Worm (Caenorhabditis elegans) whole organism, early embryonic: Measurements from ENCODE around the gene srh-247.

Source experiments
- B0310.2 ChIP-seq: sonication (generic microtip); optimal IDR thresholded peaks from 2 replicates; lab custom pipeline; 2016; ENCODE audit warnings: mild to moderate bottlenecking, missing genetic modification characterization, missing compliant biosample characterization
- F13C5.2 ChIP-seq: sonication (generic microtip); optimal IDR thresholded peaks from 2 replicates; lab custom pipeline; 2017; ENCODE audit warnings: mild to moderate bottlenecking, missing genetic modification characterization, inconsistent platforms, missing compliant biosample characterization
- aly-1 ChIP-seq: sonication (generic microtip); optimal IDR thresholded peaks from 2 replicates; lab custom pipeline; 2016; ENCODE audit warnings: missing genetic modification characterization, missing compliant biosample characterization
- ama-1 ChIP-seq: fragments of 150-350 bp; optimal IDR thresholded peaks from 2 replicates; lab custom pipeline; 2014
- ceh-13 ChIP-seq: fragments of 200-800 bp; sonication (Bioruptor generic); optimal IDR thresholded peaks from 2 replicates; lab custom pipeline; 2018; ENCODE audit warnings: mild to moderate bottlenecking, missing genetic modification characterization, missing compliant biosample characterization
- ceh-36 ChIP-seq: sonication (generic microtip); optimal IDR thresholded peaks from 2 replicates; lab custom pipeline; 2016; ENCODE audit warnings: missing genetic modification characterization, inconsistent platforms, missing compliant biosample characterization
- ets-7 ChIP-seq: sonication (generic microtip); optimal IDR thresholded peaks from 2 replicates; lab custom pipeline; 2016; ENCODE audit warnings: missing genotype, missing genetic modification characterization, missing compliant biosample characterization
- flt-1 ChIP-seq: fragments of 200-800 bp; sonication (Bioruptor generic); IDR thresholded peaks from 2 replicates; pipeline ENCODE4 v1.3.6; 2022; ENCODE audit warnings: missing genetic modification characterization, missing compliant biosample characterization
- hmbx-1 ChIP-seq: sonication (generic microtip); optimal IDR thresholded peaks from 2 replicates; lab custom pipeline; 2016; ENCODE audit warnings: mild to moderate bottlenecking, missing genetic modification characterization, missing compliant biosample characterization
- hmg-4 ChIP-seq: fragments of 200-800 bp; sonication (Bioruptor generic); optimal IDR thresholded peaks from 2 replicates; lab custom pipeline; 2018; ENCODE audit warnings: mild to moderate bottlenecking, missing genetic modification characterization, missing compliant biosample characterization
- hnd-1 ChIP-seq: sonication (generic microtip); optimal IDR thresholded peaks from 2 replicates; lab custom pipeline; 2016; ENCODE audit warnings: missing genetic modification characterization, missing compliant biosample characterization
- pes-1 ChIP-seq: fragments of 200-800 bp; sonication (Bioruptor generic); IDR thresholded peaks from 2 replicates; pipeline ENCODE4 v1.3.6; 2022; ENCODE audit warnings: missing genetic modification reagents, missing genetic modification characterization, missing compliant biosample characterization
- scrt-1 ChIP-seq: fragments of 200-800 bp; sonication (Bioruptor generic); IDR thresholded peaks from 2 replicates; pipeline ENCODE4 v1.3.6; 2022; ENCODE audit warnings: missing genetic modification characterization, missing compliant biosample characterization
- sea-1 ChIP-seq: fragments of 200-800 bp; sonication (Bioruptor generic); conservative IDR thresholded peaks from 2 replicates; pipeline ENCODE4 v1.3.6; 2022; ENCODE audit warnings: missing genetic modification characterization, missing compliant biosample characterization
- tbx-11 ChIP-seq: fragments of 200-800 bp; sonication (Bioruptor generic); IDR thresholded peaks from 2 replicates; pipeline ENCODE4 v1.3.6; 2022; ENCODE audit warnings: missing genetic modification characterization, missing compliant biosample characterization
- tbx-37 ChIP-seq: fragments of 200-800 bp; sonication (Bioruptor generic); conservative IDR thresholded peaks from 2 replicates; pipeline ENCODE4 v1.3.6; 2022; ENCODE audit warnings: missing genetic modification reagents, missing genetic modification characterization, missing compliant biosample characterization
- tra-4 ChIP-seq: sonication (generic microtip); optimal IDR thresholded peaks from 2 replicates; lab custom pipeline; 2017; ENCODE audit warnings: missing genetic modification characterization, missing compliant biosample characterization

Gene srh-247

ce11 chrV:2938497-2938896, 4.5 kb upstream of the srh-247 start, which contains the start of gene srw-141:
srw-141 (minus strand) TSS chrV:2938597.
- no peak for TF ChIP-seq tbx-37 (GFP tag; lab: Robert Waterston, UW)
- no peak for TF ChIP-seq tra-4 (tag; lab: Kevin White, UChicago)
- TF ChIP-seq hmbx-1 (tag; lab: Kevin White, UChicago): no peak
- no peak for TF ChIP-seq ets-7 (tag; lab: Kevin White, UChicago)
- TF ChIP-seq ceh-13: no peak
- TF ChIP-seq hnd-1 (tag; lab: Kevin White, UChicago): no peak
- no peak for TF ChIP-seq tbx-11 (GFP tag; lab: Robert Waterston, UW)
- no peak for TF ChIP-seq flt-1 (GFP tag; lab: Robert Waterston, UW)
- TF ChIP-seq ceh-36 (tag; lab: Kevin White, UChicago): no peak
- no peak for TF ChIP-seq ama-1 (lab: Kevin White, UChicago)
- TF ChIP-seq B0310.2 (tag; lab: Kevin White, UChicago): no peak
- TF ChIP-seq sea-1 (GFP tag; lab: Robert Waterston, UW): no peak
- no peak for TF ChIP-seq scrt-1
- no peak for TF ChIP-seq hmg-4 (GFP tag; lab: Kevin White, UChicago)
- TF ChIP-seq pes-1: no peak
- no peak for TF ChIP-seq aly-1 (tag; lab: Kevin White, UChicago)
- no peak for TF ChIP-seq F13C5.2 (tag; lab: Kevin White, UChicago)

DNA sequence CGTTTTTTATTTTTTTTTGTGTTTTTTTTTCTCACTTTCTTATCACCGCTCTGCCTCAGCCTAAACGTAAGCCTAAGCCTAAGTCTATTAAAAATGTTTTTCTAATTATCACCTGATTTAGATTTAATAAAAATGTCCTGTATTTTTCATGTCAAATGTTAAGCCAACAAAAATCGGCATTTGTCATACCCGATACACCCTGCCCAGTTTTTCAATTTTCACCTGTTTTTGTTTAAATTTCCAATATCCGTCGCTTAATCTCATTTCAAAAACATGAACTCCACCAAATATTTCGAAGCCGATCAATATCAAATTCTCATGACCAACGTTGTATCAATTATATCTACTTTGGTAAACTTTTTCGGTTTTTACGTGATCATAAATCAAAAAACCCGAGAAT, 2.7 kb downstream of the srh-247 start, which contains the start of gene C31B8.1:
C31B8.1 (plus strand) TSS at position 301 of the 400 bp plus-strand sequence.
- TF ChIP-seq hmbx-1 (tag; lab: Kevin White, UChicago) (no peak), pes-1 (no peak), F13C5.2 (tag; lab: Kevin White, UChicago) (no peak), tbx-11 (GFP tag; lab: Robert Waterston, UW) (no peak), ceh-13 (no peak), tra-4 (tag; lab: Kevin White, UChicago) (no peak), hmg-4 (GFP tag; lab: Kevin White, UChicago) (no peak), hnd-1 (tag; lab: Kevin White, UChicago) (no peak), aly-1 (tag; lab: Kevin White, UChicago) (no peak), sea-1 (GFP tag; lab: Robert Waterston, UW) (no peak), flt-1 (GFP tag; lab: Robert Waterston, UW) (no peak)

ce11 chrV:2929753-2930152, 4.2 kb downstream of the srh-247 start, which contains the start of gene C31B8.16:
C31B8.16 (plus strand) TSS chrV:2930053.
- TF ChIP-seq tbx-11 (GFP tag; lab: Robert Waterston, UW): no peak
- TF ChIP-seq B0310.2 (tag; lab: Kevin White, UChicago): no peak
- no peak for TF ChIP-seq hnd-1 (tag; lab: Kevin White, UChicago)
- no peak for TF ChIP-seq flt-1 (GFP tag; lab: Robert Waterston, UW)

DNA sequence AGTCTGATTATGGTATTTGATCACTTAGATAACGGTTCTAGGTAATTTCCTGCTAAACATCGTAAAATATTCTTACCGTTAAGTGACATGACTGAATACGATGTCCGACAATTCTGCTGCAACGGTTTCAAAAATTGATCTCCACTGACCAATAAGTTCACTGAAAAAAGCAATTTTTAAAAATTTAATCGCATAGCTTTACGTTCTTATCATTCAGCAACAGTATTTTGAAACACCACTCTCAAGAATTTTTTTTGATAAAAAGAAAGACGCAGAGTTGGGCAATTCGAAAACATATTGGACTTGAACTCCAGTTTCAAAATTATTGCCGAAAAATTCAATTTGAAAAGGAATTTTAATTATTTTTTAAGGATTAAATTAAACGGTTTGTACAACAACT, 6.4 kb downstream of the srh-247 start, which contains the start of gene C31B8.12:
C31B8.12 (minus strand) TSS at position 101 of the 400 bp plus-strand sequence.
- TF ChIP-seq hmg-4 (GFP tag; lab: Kevin White, UChicago): no peak
- no peak for TF ChIP-seq ets-7 (tag; lab: Kevin White, UChicago)
- TF ChIP-seq ceh-36 (tag; lab: Kevin White, UChicago): no peak
- no peak for TF ChIP-seq B0310.2 (tag; lab: Kevin White, UChicago)
- no peak for TF ChIP-seq tbx-37 (GFP tag; lab: Robert Waterston, UW)
- no peak for TF ChIP-seq tra-4 (tag; lab: Kevin White, UChicago)
- TF ChIP-seq tbx-11 (GFP tag; lab: Robert Waterston, UW): no peak

ce11 chrV:2922594-2922993, 11.4 kb downstream of the srh-247 start, which contains the start of gene srh-38:
srh-38 (minus strand) TSS chrV:2922694.
- TF ChIP-seq flt-1 (GFP tag; lab: Robert Waterston, UW) (no peak), ceh-36 (tag; lab: Kevin White, UChicago) (no peak), aly-1 (tag; lab: Kevin White, UChicago) (no peak), hmg-4 (GFP tag; lab: Kevin White, UChicago) (no peak), hnd-1 (tag; lab: Kevin White, UChicago) (no peak)

DNA sequence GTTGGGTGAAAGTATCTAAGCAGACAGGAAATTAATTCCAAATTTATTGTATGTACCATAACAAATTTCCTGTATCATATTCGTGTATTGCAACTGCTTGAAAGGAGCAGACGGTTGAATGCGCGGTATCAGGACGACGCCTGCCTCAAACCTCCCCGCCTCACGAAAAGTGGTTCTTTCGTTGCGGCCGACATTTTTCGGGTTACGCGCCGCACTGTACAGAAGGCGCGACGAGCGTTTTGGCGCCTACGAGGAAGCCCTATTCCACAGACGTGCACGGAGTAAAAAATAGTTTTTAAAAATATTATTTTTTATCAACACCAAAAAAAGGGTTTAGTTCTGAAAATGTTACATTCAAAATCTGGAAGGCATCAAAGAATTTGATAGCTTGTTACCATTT, 13.8 kb downstream of the srh-247 start:
- TF ChIP-seq flt-1 (GFP tag; lab: Robert Waterston, UW) (no peak), sea-1 (GFP tag; lab: Robert Waterston, UW) (no peak), B0310.2 (tag; lab: Kevin White, UChicago) (no peak), tbx-11 (GFP tag; lab: Robert Waterston, UW) (no peak), aly-1 (tag; lab: Kevin White, UChicago) (no peak), hmg-4 (GFP tag; lab: Kevin White, UChicago) (no peak), hmbx-1 (tag; lab: Kevin White, UChicago) (no peak), F13C5.2 (tag; lab: Kevin White, UChicago) (no peak), tbx-37 (GFP tag; lab: Robert Waterston, UW) (no peak), ceh-13 (no peak), hnd-1 (tag; lab: Kevin White, UChicago) (no peak), ceh-36 (tag; lab: Kevin White, UChicago) (no peak), ama-1 (lab: Kevin White, UChicago) (no peak), pes-1 (no peak), tra-4 (tag; lab: Kevin White, UChicago) (no peak), scrt-1 (no peak), ets-7 (tag; lab: Kevin White, UChicago) (no peak)

DNA sequence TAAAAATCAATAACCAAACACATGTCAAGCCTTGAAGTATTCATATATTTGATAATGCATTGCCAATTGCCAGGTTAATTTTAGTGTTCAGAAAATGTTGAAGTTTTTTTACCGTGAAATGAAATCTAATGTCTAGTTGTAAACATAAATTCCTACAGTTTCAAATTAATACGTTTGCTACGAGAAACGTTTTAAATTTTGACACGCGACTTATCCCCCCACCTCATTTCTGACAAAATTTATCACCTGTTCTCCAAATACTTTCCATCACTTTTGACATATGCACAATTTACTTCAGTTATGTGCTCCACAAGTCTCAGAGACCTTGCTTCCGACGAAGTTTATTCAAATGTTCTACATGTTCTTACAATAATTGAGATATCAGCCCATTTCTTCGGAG, 20.0 kb downstream of the srh-247 start, which contains the start of gene srh-146:
srh-146 (plus strand) TSS at position 301 of the 400 bp plus-strand sequence.
- TF ChIP-seq ceh-13 (no peak), ama-1 (lab: Kevin White, UChicago) (no peak), ceh-36 (tag; lab: Kevin White, UChicago) (no peak)
